Fruit fly (Drosophila melanogaster): ENCODE data around the gene CG31917.

The CG31917 gene

dm6 chr2L:5000287-5000871 lies 10.3 kb downstream of the CG31917 start (continued):
- TF ChIP-seq CG42726 (GFP tag; IDR thresholded peaks at IDR 0.05; ENCODE audit: partially characterized antibody) (no peak), CG17361 (GFP tag; IDR thresholded peaks at IDR 0.05) (peak; percentile 84), Taf1 (GFP tag; IDR thresholded peaks at IDR 0.05) (peak; percentile 71), bab2 (GFP tag; optimal IDR thresholded peaks at IDR 0.05) (peak; percentile 48), hb (GFP tag; IDR thresholded peaks at IDR 0.05; ENCODE audit: partially characterized antibody) (no peak), pita (GFP tag; optimal IDR thresholded peaks at IDR 0.05) (no peak), Dfd (GFP tag; optimal IDR thresholded peaks at IDR 0.05) (no peak), CG4854 (GFP tag; optimal IDR thresholded peaks at IDR 0.05) (peak; percentile 49), bigmax (GFP tag; optimal IDR thresholded peaks at IDR 0.05) (no peak), ato (GFP tag; IDR thresholded peaks at IDR 0.05; ENCODE audit: partially characterized antibody) (no peak), CG11560 (tag; IDR thresholded peaks at IDR 0.05) (peak; percentile 55; the same call in 2 of the 3 replicates), D19A (tag; optimal IDR thresholded peaks at IDR 0.05) (peak; percentile 74), Max (GFP tag; optimal IDR thresholded peaks at IDR 0.05) (peak; percentile 78), Camta (GFP tag; optimal IDR thresholded peaks at IDR 0.05) (peak; percentile 72), btn (GFP tag; optimal IDR thresholded peaks at IDR 0.05) (no peak), aop (GFP tag; IDR thresholded peaks at IDR 0.05) (no peak; the same call in 1 of the 2 replicates), chn (GFP tag; optimal IDR thresholded peaks at IDR 0.05) (peak; percentile 79), Neu2 (GFP tag; optimal IDR thresholded peaks at IDR 0.05; ENCODE audit: borderline replicate concordance) (peak; percentile 45), tll (GFP tag; optimal IDR thresholded peaks at IDR 0.05) (peak in 1 of 2 experiments; percentile 73), CG1603 (tag; optimal IDR thresholded peaks at IDR 0.05) (peak; percentile 42), CG10147 (GFP tag; optimal IDR thresholded peaks at IDR 0.05) (peak; percentile 74), trem (tag; optimal IDR thresholded peaks at IDR 0.05) (peak; percentile 79), Ravus (GFP tag; IDR thresholded peaks at IDR 0.05) (peak; percentile 53), CG5953 (GFP tag; IDR thresholded peaks at IDR 0.05) (peak; percentile 53; the same call in 1 of the 2 replicates), GATAe (GFP tag; conservative IDR thresholded peaks at IDR 0.05) (peak; percentile 29; the same call in 1 of the 2 replicates), CG8359 (GFP tag; optimal IDR thresholded peaks at IDR 0.05; ENCODE audit: borderline replicate concordance) (peak; percentile 68), CG14667 (GFP tag; IDR thresholded peaks at IDR 0.05) (peak; percentile 60), nom (GFP tag; optimal IDR thresholded peaks at IDR 0.05) (peak; percentile 70), CG2199 (GFP tag; IDR thresholded peaks at IDR 0.05) (peak; percentile 7; the same call in 1 of the 3 replicates), Gug (GFP tag; IDR thresholded peaks at IDR 0.05) (peak; percentile 66), pfk (GFP tag; optimal IDR thresholded peaks at IDR 0.05) (peak; percentile 32), danr (GFP tag; IDR thresholded peaks at IDR 0.05) (peak; percentile 76), Sin3A (optimal IDR thresholded peaks at IDR 0.05) (no peak), ftz-f1 (GFP tag; optimal IDR thresholded peaks at IDR 0.05) (no peak), fru (optimal IDR thresholded peaks at IDR 0.05) (no peak), CG17359 (tag; optimal IDR thresholded peaks at IDR 0.05) (peak; percentile 76), sd (tag; optimal IDR thresholded peaks at IDR 0.05) (peak; percentile 53), Dek (tag; optimal IDR thresholded peaks at IDR 0.05) (peak; percentile 89)

DNA sequence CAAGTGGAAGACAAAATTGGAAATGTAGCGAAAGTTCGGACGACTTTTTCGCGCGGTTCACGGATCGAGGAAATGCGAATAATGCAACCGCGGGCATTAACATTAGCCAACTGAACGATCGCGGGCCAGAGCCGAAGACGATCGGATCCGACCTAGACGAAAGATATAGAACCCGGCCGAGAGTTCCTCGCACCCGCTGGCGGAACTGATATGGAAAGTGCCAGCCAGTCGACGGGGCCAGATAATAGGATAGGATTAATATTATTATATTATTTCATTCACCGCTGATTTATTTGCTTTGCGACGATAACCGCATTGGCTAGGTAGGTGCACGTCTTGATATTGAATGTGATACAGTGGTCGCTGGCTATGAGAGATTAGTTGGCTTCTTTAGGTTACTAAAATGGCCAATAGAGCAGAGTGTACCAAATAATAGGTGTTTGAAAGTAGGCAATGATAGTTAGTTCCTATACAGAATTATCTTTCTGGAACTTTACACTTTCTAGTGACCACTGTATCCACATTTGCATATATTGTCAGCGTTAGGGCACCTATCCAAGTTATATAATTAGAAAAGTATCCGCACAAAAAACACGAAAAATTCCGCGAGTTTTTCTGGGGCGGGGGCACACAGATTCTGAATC lies 11.1 kb downstream of the CG31917 start:
- TF ChIP-seq hth (optimal IDR thresholded peaks at IDR 0.05) (no peak), Dad (GFP tag; optimal IDR thresholded peaks at IDR 0.05) (peak; percentile 44), CG17612 (GFP tag; IDR thresholded peaks at IDR 0.05) (peak; percentile 80), gem (tag; optimal IDR thresholded peaks at IDR 0.05) (peak; percentile 75), NC2β (GFP tag; optimal IDR thresholded peaks at IDR 0.05) (no peak), sens-2 (GFP tag; IDR thresholded peaks at IDR 0.05) (peak; percentile 38; the same call in 1 of the 2 replicates), sima (GFP tag; optimal IDR thresholded peaks at IDR 0.05) (peak; percentile 40), ssp (GFP tag; IDR thresholded peaks at IDR 0.05) (peak; percentile 44; the same call in 1 of the 2 replicates), Doc2 (GFP tag; IDR thresholded peaks at IDR 0.05) (no peak), stc (GFP tag; IDR thresholded peaks at IDR 0.05) (peak; percentile 64), Scr (GFP tag; IDR thresholded peaks at IDR 0.05; ENCODE audit: partially characterized antibody) (no peak), Oli (tag; optimal IDR thresholded peaks at IDR 0.05) (peak; percentile 74), usp (GFP tag; optimal IDR thresholded peaks at IDR 0.05) (no peak), ase (GFP tag; IDR thresholded peaks at IDR 0.05) (peak; percentile 67)

Measured in whole organism, embryonic.